Worm (Caenorhabditis elegans): Measurements from ENCODE around the gene F39B3.7.

F39B3.7 gene

DNA sequence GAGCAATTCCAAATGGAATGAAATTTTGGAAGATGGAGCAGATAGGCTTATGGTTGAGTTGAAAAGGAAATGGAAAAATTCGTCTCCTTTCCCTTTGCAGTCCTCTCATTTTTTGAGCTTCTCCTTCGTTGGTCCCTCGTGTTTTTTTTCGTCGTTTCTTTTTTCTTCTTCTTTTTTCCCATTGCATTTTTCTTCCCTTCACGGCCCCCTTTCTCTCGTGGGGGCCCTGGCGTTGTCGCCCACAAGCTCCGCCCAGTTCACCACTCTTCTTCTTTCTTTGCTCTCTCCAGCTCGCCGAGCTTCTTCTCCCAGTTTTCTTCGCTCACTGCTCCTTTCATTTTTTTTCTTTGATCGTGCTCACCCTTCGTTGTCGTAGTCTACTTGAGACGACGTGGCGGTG lies 47.8 kb downstream of the F39B3.7 start:
- TF ChIP-seq hmbx-1 (tag; optimal IDR thresholded peaks at IDR 0.05), result no peak
- no peak for TF ChIP-seq flt-1 (GFP tag; IDR thresholded peaks at IDR 0.05)
- TF ChIP-seq ama-1 (optimal IDR thresholded peaks at IDR 0.05), result no peak
- TF ChIP-seq B0310.2 (tag; optimal IDR thresholded peaks at IDR 0.05), result no peak
- TF ChIP-seq scrt-1 (GFP tag; IDR thresholded peaks at IDR 0.05), result no peak
- TF ChIP-seq pes-1 (GFP tag; IDR thresholded peaks at IDR 0.05), result no peak
- TF ChIP-seq F13C5.2 (tag; optimal IDR thresholded peaks at IDR 0.05), result no peak
- no peak for TF ChIP-seq ceh-36 (tag; optimal IDR thresholded peaks at IDR 0.05)
- TF ChIP-seq ceh-13 (GFP tag; optimal IDR thresholded peaks at IDR 0.05), result no peak
- no peak for TF ChIP-seq hnd-1 (tag; optimal IDR thresholded peaks at IDR 0.05)
- no peak for TF ChIP-seq sea-1 (GFP tag; conservative IDR thresholded peaks at IDR 0.05)
- no peak for TF ChIP-seq tbx-37 (GFP tag; conservative IDR thresholded peaks at IDR 0.05)
- no peak for TF ChIP-seq aly-1 (tag; optimal IDR thresholded peaks at IDR 0.05)
- TF ChIP-seq ets-7 (tag; optimal IDR thresholded peaks at IDR 0.05), result no peak
- no peak for TF ChIP-seq tra-4 (tag; optimal IDR thresholded peaks at IDR 0.05)
- no peak for TF ChIP-seq hmg-4 (GFP tag; optimal IDR thresholded peaks at IDR 0.05)

DNA sequence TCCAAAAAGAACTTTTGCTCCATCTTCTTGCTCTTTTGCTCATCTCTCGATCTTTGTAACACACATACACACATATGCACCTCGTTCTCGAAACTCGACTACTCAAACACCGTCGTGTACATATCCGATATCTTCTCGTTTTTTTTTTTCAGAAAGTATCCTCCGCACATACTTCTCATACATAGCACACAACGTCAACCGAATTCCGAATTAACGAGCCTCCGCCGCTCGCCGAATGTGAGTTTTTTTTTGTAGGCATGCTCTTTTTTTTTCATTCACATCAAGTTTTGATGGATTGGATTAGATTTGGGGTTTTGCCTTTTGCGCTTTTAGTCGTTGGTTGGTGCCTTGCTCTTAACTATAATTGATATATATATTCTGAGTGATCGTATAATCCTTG lies 49.0 kb downstream of the F39B3.7 start:
- TF ChIP-seq hmbx-1 (tag; optimal IDR thresholded peaks at IDR 0.05), result no peak
- TF ChIP-seq ceh-36 (tag; optimal IDR thresholded peaks at IDR 0.05), result no peak
- TF ChIP-seq hmg-4 (GFP tag; optimal IDR thresholded peaks at IDR 0.05), result no peak
- no peak for TF ChIP-seq tra-4 (tag; optimal IDR thresholded peaks at IDR 0.05)
- no peak for TF ChIP-seq scrt-1 (GFP tag; IDR thresholded peaks at IDR 0.05)
- no peak for TF ChIP-seq hnd-1 (tag; optimal IDR thresholded peaks at IDR 0.05)
- no peak for TF ChIP-seq aly-1 (tag; optimal IDR thresholded peaks at IDR 0.05)
- no peak for TF ChIP-seq tbx-11 (GFP tag; IDR thresholded peaks at IDR 0.05)
- TF ChIP-seq tbx-37 (GFP tag; conservative IDR thresholded peaks at IDR 0.05), result no peak
- TF ChIP-seq sea-1 (GFP tag; conservative IDR thresholded peaks at IDR 0.05), result no peak
- no peak for TF ChIP-seq pes-1 (GFP tag; IDR thresholded peaks at IDR 0.05)
- TF ChIP-seq flt-1 (GFP tag; IDR thresholded peaks at IDR 0.05), result no peak
- no peak for TF ChIP-seq ets-7 (tag; optimal IDR thresholded peaks at IDR 0.05)
- TF ChIP-seq B0310.2 (tag; optimal IDR thresholded peaks at IDR 0.05), result no peak
- no peak for TF ChIP-seq ama-1 (optimal IDR thresholded peaks at IDR 0.05)
- no peak for TF ChIP-seq ceh-13 (GFP tag; optimal IDR thresholded peaks at IDR 0.05)
- no peak for TF ChIP-seq F13C5.2 (tag; optimal IDR thresholded peaks at IDR 0.05)

DNA sequence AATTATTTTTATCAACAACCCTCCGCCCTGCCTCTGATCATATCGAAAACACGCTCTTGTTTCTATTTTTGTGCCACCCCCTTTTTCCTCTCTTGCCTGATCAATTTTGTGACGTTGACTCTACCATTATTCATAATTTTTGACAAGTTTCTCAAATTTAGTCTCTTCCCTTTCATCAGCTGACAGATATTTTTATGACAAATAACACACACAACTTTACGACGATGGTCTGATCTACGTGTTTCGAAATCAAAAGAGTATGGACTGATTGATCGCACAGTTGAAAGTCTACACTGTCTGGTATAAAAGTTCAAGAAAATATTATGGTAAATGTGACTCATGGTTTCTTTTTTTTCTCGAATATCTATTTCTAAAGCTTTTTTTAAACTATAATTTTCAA lies 49.4 kb downstream of the F39B3.7 start:
- TF ChIP-seq ceh-13 (GFP tag; optimal IDR thresholded peaks at IDR 0.05), result no peak
- no peak for TF ChIP-seq hnd-1 (tag; optimal IDR thresholded peaks at IDR 0.05)
- TF ChIP-seq hmbx-1 (tag; optimal IDR thresholded peaks at IDR 0.05), result no peak
- no peak for TF ChIP-seq sea-1 (GFP tag; conservative IDR thresholded peaks at IDR 0.05)
- no peak for TF ChIP-seq ets-7 (tag; optimal IDR thresholded peaks at IDR 0.05)
- TF ChIP-seq F13C5.2 (tag; optimal IDR thresholded peaks at IDR 0.05), result no peak
- no peak for TF ChIP-seq flt-1 (GFP tag; IDR thresholded peaks at IDR 0.05)
- no peak for TF ChIP-seq tra-4 (tag; optimal IDR thresholded peaks at IDR 0.05)
- TF ChIP-seq scrt-1 (GFP tag; IDR thresholded peaks at IDR 0.05), result no peak
- TF ChIP-seq B0310.2 (tag; optimal IDR thresholded peaks at IDR 0.05), result no peak
- TF ChIP-seq aly-1 (tag; optimal IDR thresholded peaks at IDR 0.05), result no peak
- TF ChIP-seq ama-1 (optimal IDR thresholded peaks at IDR 0.05), result no peak

ce11 chrX:17516941-17517340 lies 50.3 kb downstream of the F39B3.7 start:
- no peak for TF ChIP-seq hmg-4 (GFP tag; optimal IDR thresholded peaks at IDR 0.05)
- no peak for TF ChIP-seq tra-4 (tag; optimal IDR thresholded peaks at IDR 0.05)
- no peak for TF ChIP-seq sea-1 (GFP tag; conservative IDR thresholded peaks at IDR 0.05)
- TF ChIP-seq tbx-11 (GFP tag; IDR thresholded peaks at IDR 0.05), result no peak
- TF ChIP-seq flt-1 (GFP tag; IDR thresholded peaks at IDR 0.05), result no peak
- no peak for TF ChIP-seq ceh-36 (tag; optimal IDR thresholded peaks at IDR 0.05)
- no peak for TF ChIP-seq hnd-1 (tag; optimal IDR thresholded peaks at IDR 0.05)
- TF ChIP-seq tbx-37 (GFP tag; conservative IDR thresholded peaks at IDR 0.05), result no peak
